Worm (Caenorhabditis elegans): Measurements from ENCODE around the gene ttr-6.

- TF ChIP-seq ceh-13 (GFP tag; optimal IDR thresholded peaks at IDR 0.05): no peak
- TF ChIP-seq flt-1 (GFP tag; IDR thresholded peaks at IDR 0.05): no peak
- no peak for TF ChIP-seq sea-1 (GFP tag; conservative IDR thresholded peaks at IDR 0.05)
- TF ChIP-seq ets-7 (tag; optimal IDR thresholded peaks at IDR 0.05): no peak
- TF ChIP-seq hnd-1 (tag; optimal IDR thresholded peaks at IDR 0.05): no peak
- no peak for TF ChIP-seq aly-1 (tag; optimal IDR thresholded peaks at IDR 0.05)
- TF ChIP-seq ama-1 (optimal IDR thresholded peaks at IDR 0.05): no peak
- no peak for TF ChIP-seq tra-4 (tag; optimal IDR thresholded peaks at IDR 0.05)
- TF ChIP-seq ceh-36 (tag; optimal IDR thresholded peaks at IDR 0.05): no peak
- no peak for TF ChIP-seq tbx-11 (GFP tag; IDR thresholded peaks at IDR 0.05)
Measured at ce11 chrX:6613537-6613936, 16.6 kb upstream of the ttr-6 start.
